Worm (Caenorhabditis elegans) whole organism, L1 larva: ENCODE measurements around the gene gldi-3.

Source experiments
- C16A3.4 ChIP-seq: fragments of 150-350 bp; optimal IDR thresholded peaks from 2 replicates; lab custom pipeline; 2014; ENCODE audit warnings: missing biosample characterization, missing genetic modification characterization
- C34B4.2 ChIP-seq: sonication (generic microtip); optimal IDR thresholded peaks from 2 replicates; lab custom pipeline; 2017; ENCODE audit warnings: mild to moderate bottlenecking, missing genetic modification characterization, missing compliant biosample characterization
- F16B12.6 ChIP-seq: fragments of 150-350 bp; optimal IDR thresholded peaks from 2 replicates; lab custom pipeline; 2014; ENCODE audit warnings: missing biosample characterization, missing genetic modification characterization
- ama-1 ChIP-seq: fragments of 150-350 bp; optimal IDR thresholded peaks from 2 replicates; lab custom pipeline; 2014
- blmp-1 ChIP-seq: fragments of 150-350 bp; optimal IDR thresholded peaks from 2 replicates; lab custom pipeline; 2014; ENCODE audit warnings: missing biosample characterization, missing genetic modification characterization
- ceh-8 ChIP-seq: fragments of 200-800 bp; sonication (Bioruptor generic); optimal IDR thresholded peaks from 2 replicates; lab custom pipeline; 2018; ENCODE audit warnings: mild to moderate bottlenecking, missing genetic modification characterization, moderate library complexity, missing compliant biosample characterization
- ceh-82 ChIP-seq, 3 experiments: fragments of 150-350 bp in 1 of 3; sonication (generic microtip) in 2 of 3; optimal IDR thresholded peaks; 2 replicates each; lab custom pipeline; 2014 to 2017; ENCODE audit warnings: missing biosample characterization in 3 of 3, missing genetic modification characterization in 3 of 3
- dsc-1 ChIP-seq: sonication (generic microtip); optimal IDR thresholded peaks from 2 replicates; lab custom pipeline; 2016; ENCODE audit warnings: mild to moderate bottlenecking, missing genetic modification characterization, missing compliant biosample characterization
- efl-1 ChIP-seq, 4 experiments: fragments of 150-350 bp; optimal IDR thresholded peaks in 3 of 4; peaks in 1 of 4; 1 replicate in 1 of 4; 2 replicates in 3 of 4; lab custom pipeline; 2014; ENCODE audit warnings: missing biosample characterization in 2 of 4, missing genetic modification characterization in 2 of 4, missing genetic modification reagents in 2 of 4
- efl-3 ChIP-seq: fragments of 200-800 bp; sonication (Bioruptor generic); optimal IDR thresholded peaks from 2 replicates; lab custom pipeline; 2018; ENCODE audit warnings: mild to moderate bottlenecking, missing genetic modification characterization, missing compliant biosample characterization
- elt-3 ChIP-seq, 6 experiments: fragments of 150-350 bp in 1 of 6; sonication (generic microtip); optimal IDR thresholded peaks; 2 replicates each; lab custom pipeline; 2017 to 2018; ENCODE audit warnings: missing biosample characterization in 6 of 6, missing genetic modification characterization in 6 of 6, inconsistent platforms in 1 of 6
- ets-5 ChIP-seq: fragments of 200-800 bp; sonication (Bioruptor generic); IDR thresholded peaks from 2 replicates; pipeline ENCODE4 v1.3.6; 2022; ENCODE audit warnings: missing genetic modification characterization, missing compliant biosample characterization
- fkh-10 ChIP-seq: sonication (generic microtip); optimal IDR thresholded peaks from 2 replicates; lab custom pipeline; 2017; ENCODE audit warnings: missing biosample characterization, missing genetic modification reagents, missing genetic modification characterization
- fkh-4 ChIP-seq: sonication (generic microtip); optimal IDR thresholded peaks from 2 replicates; lab custom pipeline; 2016; ENCODE audit warnings: missing compliant biosample characterization, missing genetic modification characterization, borderline replicate concordance
- fkh-8 ChIP-seq: sonication (generic microtip); optimal IDR thresholded peaks from 2 replicates; lab custom pipeline; 2016; ENCODE audit warnings: mild to moderate bottlenecking, missing genetic modification characterization, missing compliant biosample characterization
- grh-1 ChIP-seq: fragments of 200-800 bp; sonication (Bioruptor generic); IDR thresholded peaks from 2 replicates; pipeline ENCODE4 v1.3.6; 2022; ENCODE audit warnings: missing genetic modification reagents, missing genetic modification characterization, missing compliant biosample characterization
- hlh-17 ChIP-seq: fragments of 200-800 bp; sonication (Bioruptor generic); optimal IDR thresholded peaks from 2 replicates; lab custom pipeline; 2018; ENCODE audit warnings: missing genetic modification characterization, mild to moderate bottlenecking, missing compliant biosample characterization, moderate library complexity, borderline replicate concordance
- hlh-4 ChIP-seq: sonication (generic microtip); optimal IDR thresholded peaks from 2 replicates; lab custom pipeline; 2016; ENCODE audit warnings: mild to moderate bottlenecking, missing genetic modification characterization, missing compliant biosample characterization
- irx-1 ChIP-seq: sonication (generic microtip); optimal IDR thresholded peaks from 2 replicates; lab custom pipeline; 2016; ENCODE audit warnings: missing genetic modification characterization, missing compliant biosample characterization
- jun-1 ChIP-seq: fragments of 150-350 bp; optimal IDR thresholded peaks from 2 replicates; lab custom pipeline; 2014; ENCODE audit warnings: missing biosample characterization, missing genetic modification reagents, missing genetic modification characterization
- lin-14 ChIP-seq: fragments of 200-800 bp; sonication (Bioruptor generic); optimal IDR thresholded peaks from 2 replicates; lab custom pipeline; 2018; ENCODE audit warnings: mild to moderate bottlenecking, missing genetic modification characterization, moderate library complexity, missing compliant biosample characterization
- mab-9 ChIP-seq: fragments of 200-800 bp; sonication (Bioruptor generic); IDR thresholded peaks from 2 replicates; pipeline ENCODE4 v1.3.6; 2022; ENCODE audit warnings: missing genetic modification reagents, missing genetic modification characterization, missing compliant biosample characterization
- mdl-1 ChIP-seq, 2 experiments: fragments of 150-350 bp; optimal IDR thresholded peaks; 2 replicates each; lab custom pipeline; 2014 to 2017; ENCODE audit warnings: missing biosample characterization in 2 of 2, missing genetic modification characterization in 2 of 2, inconsistent platforms in 1 of 2
- mef-2 ChIP-seq: fragments of 150-350 bp; optimal IDR thresholded peaks from 2 replicates; lab custom pipeline; 2014; ENCODE audit warnings: missing biosample characterization, missing genetic modification characterization
- nhr-19 ChIP-seq: fragments of 200-800 bp; sonication (Bioruptor generic); conservative IDR thresholded peaks from 2 replicates; pipeline ENCODE4 v1.3.6; 2022; ENCODE audit warnings: missing genetic modification characterization, missing compliant biosample characterization
- nhr-237 ChIP-seq: fragments of 150-350 bp; optimal IDR thresholded peaks from 2 replicates; lab custom pipeline; 2014; ENCODE audit warnings: missing biosample characterization, missing genetic modification characterization
- nhr-28 ChIP-seq: fragments of 150-350 bp; optimal IDR thresholded peaks from 2 replicates; lab custom pipeline; 2014; ENCODE audit warnings: missing biosample characterization, missing genetic modification characterization
- nhr-71 ChIP-seq: sonication (generic microtip); optimal IDR thresholded peaks from 2 replicates; lab custom pipeline; 2016; ENCODE audit warnings: mild to moderate bottlenecking, missing genetic modification characterization, moderate library complexity, missing compliant biosample characterization
- nhr-85 ChIP-seq: sonication (generic microtip); peaks from one replicate; lab custom pipeline; 2016; ENCODE audit warnings: missing genetic modification characterization, inconsistent platforms, missing compliant biosample characterization
- nhr-90 ChIP-seq: sonication (generic microtip); optimal IDR thresholded peaks from 2 replicates; lab custom pipeline; 2016; ENCODE audit warnings: mild to moderate bottlenecking, missing genetic modification characterization, missing compliant biosample characterization; ENCODE audit not compliant: poor library complexity
- pag-3 ChIP-seq: sonication (generic microtip); optimal IDR thresholded peaks from 2 replicates; lab custom pipeline; 2017; ENCODE audit warnings: missing genetic modification characterization, mild to moderate bottlenecking, missing compliant biosample characterization, antibody characterized with exemption, borderline replicate concordance; ENCODE audit not compliant: insufficient read depth
- pqm-1 ChIP-seq: sonication (generic microtip); optimal IDR thresholded peaks from 3 replicates; lab custom pipeline; 2017; ENCODE audit warnings: missing biosample characterization, missing genetic modification characterization
- rnt-1 ChIP-seq: sonication (generic microtip); optimal IDR thresholded peaks from 2 replicates; lab custom pipeline; 2016; ENCODE audit warnings: mild to moderate bottlenecking, missing genetic modification characterization, moderate library complexity, missing compliant biosample characterization
- skn-1 ChIP-seq: fragments of 150-350 bp; optimal IDR thresholded peaks from 2 replicates; lab custom pipeline; 2014; ENCODE audit warnings: missing biosample characterization, missing genetic modification characterization
- sptf-1 ChIP-seq: fragments of 150-350 bp; optimal IDR thresholded peaks from 2 replicates; lab custom pipeline; 2014; ENCODE audit warnings: missing biosample characterization, missing genetic modification characterization
- sup-37 ChIP-seq: fragments of 200-800 bp; sonication (Bioruptor generic); optimal IDR thresholded peaks from 2 replicates; lab custom pipeline; 2018; ENCODE audit warnings: mild to moderate bottlenecking, missing genetic modification characterization, missing compliant biosample characterization
- unc-30 ChIP-seq: sonication (generic microtip); optimal IDR thresholded peaks from 2 replicates; lab custom pipeline; 2017; ENCODE audit warnings: missing biosample characterization, missing genetic modification characterization
- unc-98 ChIP-seq: fragments of 200-800 bp; sonication (Bioruptor generic); IDR thresholded peaks from 2 replicates; pipeline ENCODE4 v1.3.6; 2022; ENCODE audit warnings: missing genetic modification characterization, missing compliant biosample characterization
- zag-1 ChIP-seq: fragments of 150-350 bp; optimal IDR thresholded peaks from 2 replicates; lab custom pipeline; 2014; ENCODE audit warnings: missing biosample characterization, missing genetic modification characterization
- zip-4 ChIP-seq: fragments of 200-800 bp; sonication (Bioruptor generic); optimal IDR thresholded peaks from 2 replicates; lab custom pipeline; 2018; ENCODE audit warnings: mild to moderate bottlenecking, missing genetic modification characterization, moderate library complexity, missing compliant biosample characterization

The gldi-3 gene

ce11 chrII:9273984-9274383 is 5.9 kb downstream of the gldi-3 start (continued):
- TF ChIP-seq blmp-1 (tag; lab: Kevin White, UChicago) (peak; percentile 71), fkh-4 (tag; lab: Kevin White, UChicago) (peak; percentile 45), hlh-17 (GFP tag; lab: Kevin White, UChicago) (no peak), mab-9 (GFP tag; lab: Robert Waterston, UW) (peak; percentile 56; the same call in 1 of the 2 replicates), fkh-10 (GFP tag; lab: Kevin White, UChicago) (peak; percentile 2), nhr-85 (tag; lab: Kevin White, UChicago) (peak; percentile 97), unc-98 (GFP tag; lab: Robert Waterston, UW) (no peak), pag-3 (no peak), efl-1 (optimal IDR thresholded peaks at IDR 0.05; lab: Kevin White, UChicago) (peak; percentile 83 to 91), efl-1 (GFP tag; optimal IDR thresholded peaks at IDR 0.05 in 1 of 2; lab: Kevin White, UChicago) (peak; percentile 63 to 96), elt-3 (tag; optimal IDR thresholded peaks at IDR 0.05; lab: Kevin White, UChicago) (peak in 2 of 6 experiments; percentile 63 to 82), irx-1 (tag; lab: Kevin White, UChicago) (peak; percentile 79), dsc-1 (tag; lab: Kevin White, UChicago) (peak; percentile 48), ceh-82 (tag; optimal IDR thresholded peaks at IDR 0.05; lab: Kevin White, UChicago) (peak; percentile 5 to 90 (median 86)), grh-1 (GFP tag; lab: Robert Waterston, UW) (peak; percentile 80), nhr-28 (tag; lab: Kevin White, UChicago) (no peak), zag-1 (tag; lab: Kevin White, UChicago) (no peak), zip-4 (no peak), unc-30 (no peak), ceh-8 (GFP tag; lab: Kevin White, UChicago) (no peak), C16A3.4 (tag; lab: Kevin White, UChicago) (peak; percentile 71), ets-5 (GFP tag; lab: Robert Waterston, UW) (no peak), pqm-1 (tag; lab: Kevin White, UChicago) (no peak), mdl-1 (tag; optimal IDR thresholded peaks at IDR 0.05; lab: Kevin White, UChicago) (peak; percentile 14 to 92), F16B12.6 (tag; lab: Kevin White, UChicago) (peak; percentile 51), efl-3 (GFP tag; lab: Kevin White, UChicago) (no peak), ama-1 (lab: Kevin White, UChicago) (peak; percentile 6), lin-14 (GFP tag; lab: Kevin White, UChicago) (peak; percentile 97), skn-1 (peak; percentile 67), nhr-90 (peak; percentile 77), sup-37 (GFP tag; lab: Kevin White, UChicago) (no peak)

ce11 chrII:9272942-9273341 is 7.0 kb downstream of the gldi-3 start, which contains the start of gene C01G6.4:
TSS of gene C01G6.4 (minus strand) at chrII:9273042.
- TF ChIP-seq nhr-19 (no peak), hlh-4 (tag; lab: Kevin White, UChicago) (no peak), jun-1 (no peak), nhr-71 (tag; lab: Kevin White, UChicago) (no peak), nhr-237 (tag; lab: Kevin White, UChicago) (no peak), mef-2 (no peak), C34B4.2 (tag; lab: Kevin White, UChicago) (no peak), fkh-8 (tag; lab: Kevin White, UChicago) (no peak), pag-3 (no peak), sptf-1 (no peak), efl-1 (optimal IDR thresholded peaks at IDR 0.05; lab: Kevin White, UChicago) (no peak), efl-1 (GFP tag; optimal IDR thresholded peaks at IDR 0.05 in 1 of 2; lab: Kevin White, UChicago) (no peak), rnt-1 (tag; lab: Kevin White, UChicago) (no peak), mdl-1 (tag; optimal IDR thresholded peaks at IDR 0.05; lab: Kevin White, UChicago) (no peak)
